Worm (Caenorhabditis elegans) whole organism, late embryonic: Measurements from ENCODE around the gene unc-112.
A peak's percentile ranks its signal among the peaks of the same experiment; 100 is the strongest.

Experiments
- K09A11.1 ChIP-seq: sonication (generic microtip); optimal IDR thresholded peaks from 2 replicates; lab custom pipeline; 2017; ENCODE audit warnings: antibody characterized with exemption, mild to moderate bottlenecking, missing genetic modification characterization, missing compliant biosample characterization; ENCODE audit not compliant: insufficient read depth
- Y22D7AL.16 ChIP-seq: sonication (generic microtip); optimal IDR thresholded peaks from 2 replicates; lab custom pipeline; 2016; ENCODE audit warnings: missing genetic modification characterization, missing compliant biosample characterization
- ama-1 ChIP-seq: fragments of 150-350 bp; optimal IDR thresholded peaks from 2 replicates; lab custom pipeline; 2014
- ceh-19 ChIP-seq: fragments of 200-800 bp; sonication (Bioruptor generic); optimal IDR thresholded peaks from 2 replicates; lab custom pipeline; 2018; ENCODE audit warnings: mild to moderate bottlenecking, missing genetic modification characterization, missing compliant biosample characterization
- ceh-2 ChIP-seq: sonication (generic microtip); optimal IDR thresholded peaks from 2 replicates; lab custom pipeline; 2016; ENCODE audit warnings: missing genotype, missing genetic modification characterization, missing compliant biosample characterization
- ceh-24 ChIP-seq: sonication (generic microtip); optimal IDR thresholded peaks from 2 replicates; lab custom pipeline; 2016; ENCODE audit warnings: mild to moderate bottlenecking, missing genetic modification characterization, missing compliant biosample characterization
- ceh-34 ChIP-seq: sonication (generic microtip); optimal IDR thresholded peaks from 2 replicates; lab custom pipeline; 2016; ENCODE audit warnings: mild to moderate bottlenecking, missing genetic modification characterization, missing compliant biosample characterization
- ceh-45 ChIP-seq: fragments of 200-800 bp; sonication (Bioruptor generic); IDR thresholded peaks from 2 replicates; pipeline ENCODE4 v1.3.6; 2022; ENCODE audit warnings: missing genetic modification reagents, missing genetic modification characterization, missing compliant biosample characterization
- che-1 ChIP-seq: sonication (generic microtip); optimal IDR thresholded peaks from 2 replicates; lab custom pipeline; 2016; ENCODE audit warnings: mild to moderate bottlenecking, missing genetic modification characterization, missing compliant biosample characterization
- dve-1 ChIP-seq: sonication (generic microtip); optimal IDR thresholded peaks from 2 replicates; lab custom pipeline; 2017; ENCODE audit warnings: antibody characterized with exemption, mild to moderate bottlenecking, missing genetic modification characterization, missing compliant biosample characterization
- elt-4 ChIP-seq: sonication (generic microtip); optimal IDR thresholded peaks from 2 replicates; lab custom pipeline; 2016; ENCODE audit warnings: missing genetic modification characterization, missing compliant biosample characterization
- ets-4 ChIP-seq: sonication (generic microtip); optimal IDR thresholded peaks from 2 replicates; lab custom pipeline; 2016; ENCODE audit warnings: missing genetic modification characterization, missing compliant biosample characterization
- fax-1 ChIP-seq: sonication (generic microtip); optimal IDR thresholded peaks from 2 replicates; lab custom pipeline; 2016; ENCODE audit warnings: missing genotype, missing genetic modification characterization, missing compliant biosample characterization
- gmeb-2 ChIP-seq: sonication (generic microtip); optimal IDR thresholded peaks from 2 replicates; lab custom pipeline; 2016; ENCODE audit warnings: missing genetic modification characterization, inconsistent platforms, missing compliant biosample characterization
- hlh-15 ChIP-seq: sonication (generic microtip); optimal IDR thresholded peaks from 2 replicates; lab custom pipeline; 2016; ENCODE audit warnings: missing genetic modification characterization, missing compliant biosample characterization
- hlh-6 ChIP-seq: sonication (generic microtip); optimal IDR thresholded peaks from 2 replicates; lab custom pipeline; 2016; ENCODE audit warnings: missing genotype, missing genetic modification characterization, missing compliant biosample characterization
- lin-11 ChIP-seq: fragments of 200-800 bp; sonication (Bioruptor generic); optimal IDR thresholded peaks from 2 replicates; lab custom pipeline; 2018; ENCODE audit warnings: mild to moderate bottlenecking, missing genetic modification characterization, missing compliant biosample characterization
- madf-2 ChIP-seq: sonication (generic microtip); optimal IDR thresholded peaks from 2 replicates; lab custom pipeline; 2017; ENCODE audit warnings: missing genetic modification characterization, missing compliant biosample characterization
- nfya-1 ChIP-seq: sonication (generic microtip); optimal IDR thresholded peaks from 2 replicates; lab custom pipeline; 2017; ENCODE audit warnings: missing genetic modification characterization, mild to moderate bottlenecking, missing compliant biosample characterization, antibody characterized with exemption, moderate library complexity
- nhr-11 ChIP-seq: fragments of 150-350 bp; optimal IDR thresholded peaks from 2 replicates; lab custom pipeline; 2014; ENCODE audit warnings: missing biosample characterization, missing genetic modification characterization
- nhr-232 ChIP-seq: sonication (generic microtip); optimal IDR thresholded peaks from 2 replicates; lab custom pipeline; 2016; ENCODE audit warnings: missing genetic modification characterization, missing compliant biosample characterization
- odd-2 ChIP-seq: sonication (generic microtip); optimal IDR thresholded peaks from 2 replicates; lab custom pipeline; 2017; ENCODE audit warnings: antibody characterized with exemption, mild to moderate bottlenecking, missing genetic modification characterization, missing compliant biosample characterization
- pat-9 ChIP-seq: fragments of 200-800 bp; sonication (Bioruptor generic); optimal IDR thresholded peaks from 2 replicates; lab custom pipeline; 2018; ENCODE audit warnings: mild to moderate bottlenecking, missing genetic modification characterization, moderate library complexity, missing compliant biosample characterization
- ref-2 ChIP-seq: sonication (generic microtip); optimal IDR thresholded peaks from 2 replicates; lab custom pipeline; 2016; ENCODE audit warnings: missing genetic modification characterization, missing compliant biosample characterization
- sox-2 ChIP-seq: fragments of 200-800 bp; sonication (Bioruptor generic); IDR thresholded peaks from 2 replicates; pipeline ENCODE4 v1.3.6; 2022; ENCODE audit warnings: missing genetic modification reagents, missing genetic modification characterization, missing compliant biosample characterization
- sox-4 ChIP-seq: sonication (generic microtip); optimal IDR thresholded peaks from 2 replicates; lab custom pipeline; 2017; ENCODE audit warnings: mild to moderate bottlenecking, missing genetic modification characterization, inconsistent platforms, missing compliant biosample characterization
- syd-9 ChIP-seq: sonication (generic microtip); optimal IDR thresholded peaks from 2 replicates; lab custom pipeline; 2016; ENCODE audit warnings: mild to moderate bottlenecking, missing genetic modification characterization, moderate library complexity, missing compliant biosample characterization
- tbx-2 ChIP-seq: sonication (generic microtip); optimal IDR thresholded peaks from 2 replicates; lab custom pipeline; 2016; ENCODE audit warnings: missing genetic modification characterization, missing compliant biosample characterization
- ttx-3 ChIP-seq: sonication (generic microtip); optimal IDR thresholded peaks from 2 replicates; lab custom pipeline; 2016; ENCODE audit warnings: missing genetic modification reagents, missing genetic modification characterization, missing compliant biosample characterization
- unc-42 ChIP-seq: sonication (generic microtip); optimal IDR thresholded peaks from 2 replicates; lab custom pipeline; 2016; ENCODE audit warnings: missing genotype, missing genetic modification characterization, missing compliant biosample characterization

The unc-112 gene

ce11 chrV:14696604-14697307 lies at the start of gene unc-112 (continued):
- no peak for TF ChIP-seq ttx-3
- no peak for TF ChIP-seq hlh-15 (tag; lab: Kevin White, UChicago)
- no peak for TF ChIP-seq ama-1 (lab: Kevin White, UChicago)
- TF ChIP-seq ref-2 (tag; lab: Kevin White, UChicago) = peak; percentile 89
- TF ChIP-seq syd-9 (tag; lab: Kevin White, UChicago) = peak; percentile 80
- peak; percentile 67 for TF ChIP-seq ceh-19 (GFP tag; lab: Kevin White, UChicago)
- TF ChIP-seq, all 69 proteins: peak for 34

- TF ChIP-seq hlh-6 (no peak), syd-9 (tag; lab: Kevin White, UChicago) (no peak), dve-1 (peak; percentile 2), gmeb-2 (tag; lab: Kevin White, UChicago) (no peak), tbx-2 (tag; lab: Kevin White, UChicago) (no peak), nfya-1 (no peak), K09A11.1 (tag; lab: Kevin White, UChicago) (no peak), fax-1 (tag; lab: Kevin White, UChicago) (no peak)
- TF ChIP-seq, all 69 proteins: peak for 1
Measured at ce11 chrV:14744824-14745223, 48.4 kb upstream of the unc-112 start.

- no peak for TF ChIP-seq tbx-2 (tag; lab: Kevin White, UChicago)
- TF ChIP-seq nhr-11 (tag; lab: Kevin White, UChicago) = no peak
Measured at ce11 chrV:14741233-14741632, 44.8 kb upstream of the unc-112 start, which contains the start of gene Y50E8A.6. Y50E8A.6 (minus strand) TSS chrV:14741333.

ce11 chrV:14736851-14737250 lies 40.4 kb upstream of the unc-112 start, which contains the start of gene Y50E8A.5:
Y50E8A.5 (minus strand) TSS chrV:14736951.
- no peak for TF ChIP-seq madf-2
- TF ChIP-seq nfya-1 = no peak
- TF ChIP-seq syd-9 (tag; lab: Kevin White, UChicago) = no peak
- no peak for TF ChIP-seq gmeb-2 (tag; lab: Kevin White, UChicago)
- no peak for TF ChIP-seq ceh-45 (GFP tag; lab: Robert Waterston, UW)

ce11 chrV:14734187-14734765 lies 37.8 kb upstream of the unc-112 start, which contains the start of gene unc-61:
unc-61 (minus strand) TSS chrV:14734237.
- TF ChIP-seq unc-42 (peak; percentile 90), ceh-45 (GFP tag; lab: Robert Waterston, UW) (no peak)

- TF ChIP-seq gmeb-2 (tag; lab: Kevin White, UChicago) (no peak), odd-2 (tag; lab: Kevin White, UChicago) (no peak), nhr-11 (tag; lab: Kevin White, UChicago) (no peak), ceh-2 (tag; lab: Kevin White, UChicago) (no peak), nhr-232 (tag; lab: Kevin White, UChicago) (no peak), pat-9 (no peak), ets-4 (tag; lab: Kevin White, UChicago) (no peak), elt-4 (tag; lab: Kevin White, UChicago) (no peak), hlh-15 (tag; lab: Kevin White, UChicago) (no peak), ama-1 (lab: Kevin White, UChicago) (no peak), ref-2 (tag; lab: Kevin White, UChicago) (no peak), ceh-24 (no peak), ceh-34 (tag; lab: Kevin White, UChicago) (no peak), Y22D7AL.16 (tag; lab: Kevin White, UChicago) (no peak), sox-2 (GFP tag; lab: Robert Waterston, UW) (no peak), che-1 (no peak), ceh-45 (GFP tag; lab: Robert Waterston, UW) (no peak), sox-4 (tag; lab: Kevin White, UChicago) (no peak), lin-11 (tag; lab: Kevin White, UChicago) (no peak)
Measured at ce11 chrV:14729343-14729742, 32.9 kb upstream of the unc-112 start, which contains the start of gene oig-3. oig-3 (plus strand) TSS chrV:14729643.
